Fruit fly (Drosophila melanogaster) Kc167 (cell line): ENCODE results near the gene CG8671.

Source experiments
- Myc ChIP-seq: fragments of >200 bp; optimal IDR thresholded peaks from 2 replicates; lab custom pipeline; 2017; ENCODE audit warnings: missing external identifiers
- Sin3A ChIP-seq: fragments of >200 bp; optimal IDR thresholded peaks from 2 replicates; lab custom pipeline; 2018; ENCODE audit warnings: missing external identifiers
- h ChIP-seq: fragments of >200 bp; optimal IDR thresholded peaks from 3 replicates; lab custom pipeline; 2018; ENCODE audit warnings: missing external identifiers
- insv ChIP-seq: fragments of >200 bp; optimal IDR thresholded peaks from 3 replicates; lab custom pipeline; 2018; ENCODE audit warnings: missing external identifiers
- psq ChIP-seq: fragments of >200 bp; optimal IDR thresholded peaks from 2 replicates; lab custom pipeline; 2017; ENCODE audit warnings: missing external identifiers
- ttk ChIP-seq: sonication (Bioruptor generic); optimal IDR thresholded peaks from 2 replicates; lab custom pipeline; 2017; ENCODE audit warnings: missing external identifiers

The CG8671 gene

DNA sequence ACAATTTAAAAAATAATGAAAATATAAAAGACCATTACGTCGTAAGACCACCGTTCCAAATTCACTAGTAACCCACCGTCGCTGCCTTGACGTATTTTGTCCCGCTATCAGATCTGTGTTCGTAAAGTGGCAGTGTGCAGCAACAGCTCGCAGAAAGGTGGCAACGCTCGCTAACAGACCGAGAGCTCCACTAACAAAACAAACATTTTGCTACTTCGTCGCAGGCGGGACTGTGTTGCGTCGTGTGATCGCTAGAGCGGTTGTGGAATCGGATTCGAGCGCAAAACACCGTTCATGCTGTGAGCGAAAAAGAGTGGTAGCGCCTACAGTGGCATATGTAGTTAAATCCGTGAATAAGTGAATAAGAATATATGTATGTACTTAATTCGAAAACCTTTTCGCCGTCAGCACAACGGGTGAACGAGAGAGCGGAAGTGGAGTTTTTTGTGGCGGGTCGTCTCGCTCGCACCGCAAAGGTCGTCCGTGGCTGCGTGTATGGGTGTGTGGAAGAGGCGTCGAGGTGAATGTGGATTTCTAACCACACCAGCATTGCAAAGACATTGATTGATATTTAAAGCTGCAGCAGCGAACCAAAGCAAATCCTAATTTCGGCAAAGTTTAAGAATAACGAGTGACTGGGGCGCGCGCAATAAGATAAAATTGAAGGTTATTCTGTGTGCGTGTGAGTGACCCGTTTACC, 25.6 kb upstream of the CG8671 start, which contains the start of gene Hr39:
Gene Hr39 (plus strand): TSS at position 203 of the 700 bp plus-strand sequence.
- TF ChIP-seq psq (no peak), insv (lab: Kevin White, UChicago) (no peak), Sin3A (lab: Kevin White, UChicago) (no peak), Myc (lab: Kevin White, UChicago) (no peak), ttk (lab: Kevin White, UChicago) (no peak), h (lab: Kevin White, UChicago) (no peak)

DNA sequence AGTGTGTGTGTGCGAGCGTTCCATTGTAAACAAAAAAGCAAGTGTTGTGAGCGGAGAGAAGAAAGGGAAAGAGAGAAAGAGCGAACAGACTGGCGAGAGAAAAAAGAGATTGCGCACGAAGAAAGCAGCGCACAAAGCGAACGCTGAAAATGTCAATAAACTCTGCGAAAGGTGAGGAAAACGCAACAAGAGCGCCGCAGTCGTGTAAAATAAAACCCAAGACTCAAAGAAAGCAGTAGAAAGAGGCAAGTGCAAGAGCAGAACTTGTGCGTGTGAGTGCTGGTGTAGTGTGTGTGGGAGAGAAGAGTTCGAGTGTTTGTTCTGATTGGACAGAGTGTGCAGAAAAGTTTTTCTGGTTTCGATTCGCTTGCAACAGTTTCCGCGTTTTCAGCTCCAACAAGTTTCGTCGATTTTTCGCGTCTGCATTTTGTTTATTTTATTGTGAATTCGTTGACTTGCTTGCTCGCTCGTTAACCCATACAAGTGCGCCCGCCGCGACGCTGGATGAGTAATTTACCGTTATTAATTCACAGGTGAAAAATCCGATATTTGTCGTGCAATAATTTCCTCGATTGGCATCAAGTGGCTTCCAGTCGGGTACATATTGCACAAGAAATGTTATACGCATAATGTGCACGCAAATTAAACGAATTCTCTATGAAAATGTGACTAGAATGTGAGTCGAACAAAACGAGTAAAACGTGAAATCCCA, 24.9 kb upstream of the CG8671 start:
- TF ChIP-seq Sin3A (lab: Kevin White, UChicago) (no peak), insv (lab: Kevin White, UChicago) (no peak), Myc (lab: Kevin White, UChicago) (no peak), h (lab: Kevin White, UChicago) (no peak), psq (no peak), ttk (lab: Kevin White, UChicago) (no peak)

DNA sequence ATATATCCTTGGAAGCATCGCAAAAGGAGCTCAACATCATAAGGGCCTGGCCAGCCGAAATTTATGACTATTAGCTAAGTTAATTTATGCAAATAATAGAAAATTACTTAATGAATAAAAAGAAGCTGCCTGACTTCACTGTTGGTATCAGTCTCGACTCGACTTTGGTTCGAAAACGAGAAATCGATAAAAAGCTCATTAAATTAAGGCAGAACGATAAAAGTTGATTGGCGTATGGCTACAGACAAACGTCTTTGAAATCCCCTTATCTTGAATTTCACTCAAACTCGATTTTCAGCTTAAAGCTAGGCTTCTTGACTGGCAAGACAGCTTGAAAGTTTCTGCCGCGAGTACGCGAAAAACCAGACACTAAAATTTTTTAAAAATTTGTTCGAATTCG, 20.4 kb upstream of the CG8671 start:
- TF ChIP-seq ttk (lab: Kevin White, UChicago) (no peak), Sin3A (lab: Kevin White, UChicago) (no peak), insv (lab: Kevin White, UChicago) (no peak), Myc (lab: Kevin White, UChicago) (no peak), h (lab: Kevin White, UChicago) (no peak), psq (no peak)

DNA sequence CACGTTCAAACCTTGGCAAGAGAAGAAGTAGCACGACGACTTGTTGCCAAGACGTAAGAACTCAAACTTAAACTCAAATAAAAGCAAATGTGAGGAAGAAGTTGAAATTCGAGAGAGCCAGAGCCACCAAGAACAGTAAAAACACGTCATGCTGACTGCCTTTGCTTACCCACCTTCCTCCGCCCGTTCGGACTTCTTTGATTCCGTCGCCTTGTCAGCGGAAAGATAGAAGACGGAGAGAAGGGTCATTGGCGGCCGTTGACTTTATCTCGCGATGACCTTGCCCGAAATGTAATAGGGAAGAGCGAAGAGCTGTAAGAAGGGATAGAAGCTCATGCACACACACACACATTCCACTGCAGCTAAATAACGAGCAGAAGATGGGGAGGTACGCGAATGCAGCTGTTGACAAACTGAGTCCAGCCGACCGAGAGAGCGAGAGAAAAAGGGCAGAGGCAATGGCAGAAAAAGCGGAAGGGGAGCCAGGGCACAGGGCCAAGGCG, 18.7 kb upstream of the CG8671 start:
- TF ChIP-seq h (lab: Kevin White, UChicago) (no peak), Sin3A (lab: Kevin White, UChicago) (no peak), Myc (lab: Kevin White, UChicago) (no peak), insv (lab: Kevin White, UChicago) (no peak), ttk (lab: Kevin White, UChicago) (no peak), psq (no peak)

DNA sequence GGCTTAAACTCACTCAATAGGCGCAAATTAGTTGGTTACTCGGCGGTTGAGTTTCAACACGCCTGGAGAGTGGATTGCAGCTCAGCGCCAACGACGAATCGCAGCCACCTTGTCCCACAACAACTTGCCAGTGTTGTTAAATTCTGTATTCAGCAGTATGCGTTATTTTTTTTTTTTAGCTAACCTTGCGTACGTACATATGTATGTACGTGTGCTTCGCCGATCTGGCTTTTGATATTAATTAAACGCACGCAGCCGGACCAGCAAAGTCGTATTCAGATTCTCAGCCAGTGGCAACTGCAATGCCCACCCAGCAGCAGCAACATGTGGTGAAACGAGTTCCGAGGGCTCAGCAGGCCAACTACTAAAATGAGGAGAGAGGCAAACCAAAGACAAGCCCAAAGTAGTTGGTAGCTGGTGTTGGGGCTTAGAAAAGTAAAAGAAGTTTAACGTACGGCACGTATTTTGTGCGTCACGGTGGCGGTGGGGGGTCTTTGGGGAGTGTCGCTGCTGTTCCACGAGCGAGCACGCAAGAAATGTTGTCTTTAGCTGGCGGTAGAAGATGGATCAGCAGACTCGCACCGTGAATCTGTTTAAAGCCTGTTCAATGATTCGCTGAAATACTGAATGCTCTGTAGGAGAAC, 17.5 kb upstream of the CG8671 start:
- TF ChIP-seq insv (lab: Kevin White, UChicago) = no peak
- TF ChIP-seq Myc (lab: Kevin White, UChicago) = no peak
- TF ChIP-seq h (lab: Kevin White, UChicago) = no peak
- no peak for TF ChIP-seq Sin3A (lab: Kevin White, UChicago)
- TF ChIP-seq ttk (lab: Kevin White, UChicago) = no peak
- TF ChIP-seq psq = no peak

DNA sequence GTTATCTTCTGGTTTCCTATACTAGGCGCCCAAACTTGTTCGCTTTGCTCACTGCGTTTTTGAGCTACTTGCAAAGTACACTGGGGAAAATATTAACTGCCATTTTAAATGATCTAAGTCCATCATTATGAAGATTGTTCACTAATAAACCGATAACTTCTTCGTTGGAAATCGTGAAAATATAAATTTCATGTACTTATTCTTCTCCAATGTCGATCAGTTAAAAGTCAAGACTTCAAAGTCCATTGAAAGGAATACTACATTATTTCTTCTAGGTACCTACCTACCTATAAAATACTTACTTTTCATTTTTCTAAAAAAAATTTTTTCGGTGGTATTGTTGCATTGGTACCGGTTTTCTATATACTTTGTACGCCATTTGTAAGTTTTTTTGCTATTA, 16.1 kb upstream of the CG8671 start:
- TF ChIP-seq psq (no peak), ttk (lab: Kevin White, UChicago) (no peak), Sin3A (lab: Kevin White, UChicago) (no peak), insv (lab: Kevin White, UChicago) (no peak), h (lab: Kevin White, UChicago) (no peak), Myc (lab: Kevin White, UChicago) (no peak)

DNA sequence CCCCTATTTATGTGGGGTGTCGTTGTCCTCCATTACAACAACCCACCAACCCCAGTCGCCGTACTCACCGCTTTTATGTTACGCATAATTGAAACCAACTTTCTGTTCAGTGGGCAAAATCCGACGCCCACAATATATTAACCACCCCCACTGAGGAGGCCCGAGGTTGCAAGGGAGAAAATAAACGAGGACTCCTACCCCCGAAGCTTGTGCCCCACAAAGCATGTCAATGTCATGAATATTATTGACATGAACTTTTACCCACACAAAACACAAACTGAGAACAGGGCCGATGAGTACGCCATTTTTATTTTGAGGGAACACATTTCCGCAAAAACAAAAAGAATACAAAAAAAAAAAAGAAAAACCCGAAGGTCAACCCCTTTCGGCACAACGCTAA, 14.8 kb upstream of the CG8671 start:
- TF ChIP-seq Sin3A (lab: Kevin White, UChicago) (no peak), psq (no peak), insv (lab: Kevin White, UChicago) (no peak), h (lab: Kevin White, UChicago) (no peak), Myc (lab: Kevin White, UChicago) (no peak), ttk (lab: Kevin White, UChicago) (no peak)

DNA sequence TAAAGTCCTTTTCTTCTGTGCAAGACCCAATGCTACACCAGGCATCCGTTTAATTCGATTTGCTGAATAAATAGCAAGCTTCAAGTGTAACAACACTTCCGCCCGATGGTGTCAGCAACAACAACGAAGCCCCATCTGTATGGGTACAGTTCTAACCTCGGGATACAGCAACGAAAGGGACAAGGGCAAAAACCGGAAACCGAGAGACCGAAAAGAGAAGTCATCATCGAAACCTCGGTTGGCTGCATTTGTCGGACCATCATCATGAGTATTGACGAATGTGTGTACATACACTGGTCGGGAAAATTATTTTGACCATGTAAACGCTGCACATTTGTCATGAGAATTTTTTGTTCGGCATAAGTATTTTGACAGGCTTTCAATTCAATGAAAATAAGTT, 13.9 kb upstream of the CG8671 start:
- no peak for TF ChIP-seq Myc (lab: Kevin White, UChicago)
- no peak for TF ChIP-seq insv (lab: Kevin White, UChicago)
- no peak for TF ChIP-seq h (lab: Kevin White, UChicago)
- no peak for TF ChIP-seq Sin3A (lab: Kevin White, UChicago)
- no peak for TF ChIP-seq psq
- no peak for TF ChIP-seq ttk (lab: Kevin White, UChicago)

DNA sequence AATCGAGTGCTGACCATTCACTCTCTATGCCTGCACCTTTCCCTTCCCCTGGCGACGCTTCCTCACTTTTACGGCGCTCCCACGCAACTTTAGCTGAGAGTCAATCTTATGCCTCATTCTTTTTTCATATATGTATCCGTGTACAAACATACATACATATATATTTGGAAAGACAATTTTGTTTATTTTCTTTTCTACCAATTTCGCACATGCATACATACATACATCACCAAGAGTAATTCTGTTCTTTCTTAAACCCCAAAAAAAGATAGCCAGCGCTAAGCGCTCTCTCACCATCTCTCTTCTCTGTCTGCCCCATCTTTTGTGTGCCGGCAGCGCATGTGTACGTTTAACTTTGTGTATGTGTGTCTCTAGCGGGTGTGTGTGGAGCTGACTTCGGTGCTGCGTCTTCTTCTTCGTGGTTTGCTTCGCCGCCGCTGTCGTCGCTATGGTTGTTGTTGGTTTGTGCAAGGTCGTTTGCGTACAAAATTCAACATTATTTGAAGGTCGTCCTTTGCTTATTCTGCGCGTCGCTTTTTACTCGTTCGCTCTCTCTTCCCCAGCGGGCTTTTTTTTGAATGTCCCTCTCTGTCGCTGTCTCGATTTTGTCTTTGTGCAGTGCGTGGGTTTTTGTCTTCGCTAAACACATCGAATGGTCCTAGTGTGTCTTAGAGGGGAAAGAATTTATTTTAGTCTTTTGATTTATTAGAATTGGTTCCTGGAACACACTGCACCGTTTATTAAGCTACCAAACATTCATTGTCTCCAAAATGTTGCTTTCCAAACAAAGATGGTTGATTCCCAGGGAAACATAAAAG, 12.0 kb upstream of the CG8671 start:
- no peak for TF ChIP-seq h (lab: Kevin White, UChicago)
- no peak for TF ChIP-seq Myc (lab: Kevin White, UChicago)
- TF ChIP-seq Sin3A (lab: Kevin White, UChicago) = no peak
- no peak for TF ChIP-seq insv (lab: Kevin White, UChicago)
- TF ChIP-seq psq = no peak
- no peak for TF ChIP-seq ttk (lab: Kevin White, UChicago)

DNA sequence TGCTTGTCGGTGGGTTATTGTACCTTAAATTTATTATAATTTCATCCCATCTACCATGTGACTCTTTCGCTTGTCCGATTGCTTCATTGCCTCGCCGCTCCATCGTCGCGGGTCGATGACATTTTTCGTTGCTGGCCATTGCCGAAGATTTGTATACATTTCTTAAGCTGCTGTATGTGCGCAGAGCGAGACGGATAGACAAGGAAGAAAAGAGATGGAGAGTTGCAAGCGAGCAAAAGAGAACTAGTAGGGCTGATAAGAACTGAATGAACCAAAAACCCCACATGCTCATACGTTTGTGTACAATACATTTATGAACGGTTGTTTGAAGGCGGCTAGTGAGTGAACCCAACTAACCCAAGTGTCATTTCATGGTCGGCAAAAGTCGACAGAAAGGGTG, 11.0 kb upstream of the CG8671 start:
- TF ChIP-seq h (lab: Kevin White, UChicago) = no peak
- TF ChIP-seq insv (lab: Kevin White, UChicago) = no peak
- TF ChIP-seq psq = no peak
- no peak for TF ChIP-seq Myc (lab: Kevin White, UChicago)
- TF ChIP-seq ttk (lab: Kevin White, UChicago) = no peak
- TF ChIP-seq Sin3A (lab: Kevin White, UChicago) = no peak
